Worm (Caenorhabditis elegans): ENCODE data around the gene fbxl-3.

Gene fbxl-3

ce11 chrII:5423832-5424231 is 25.1 kb upstream of the fbxl-3 start, which contains the start of gene F07F6.7 (continued):
- TF ChIP-seq cebp-1 (GFP tag; IDR thresholded peaks at IDR 0.05) (no peak), cebp-1 (tag; optimal IDR thresholded peaks at IDR 0.05) (no peak), F22D6.2 (tag; optimal IDR thresholded peaks at IDR 0.05) (no peak), nhr-27 (tag; optimal IDR thresholded peaks at IDR 0.05) (no peak), Y79H2A.3 (GFP tag; conservative IDR thresholded peaks at IDR 0.05) (no peak), T26A5.8 (tag; optimal IDR thresholded peaks at IDR 0.05) (no peak), F33H1.4 (GFP tag; IDR thresholded peaks at IDR 0.05) (peak; percentile 76), ceh-79 (tag; optimal IDR thresholded peaks at IDR 0.05) (no peak), lin-40 (tag; optimal IDR thresholded peaks at IDR 0.05) (no peak), him-1 (tag; optimal IDR thresholded peaks at IDR 0.05) (peak; percentile 15), ceh-91 (GFP tag; IDR thresholded peaks at IDR 0.05) (no peak), K11D2.4 (GFP tag; IDR thresholded peaks at IDR 0.05) (no peak), xnd-1 (tag; optimal IDR thresholded peaks at IDR 0.05) (peak; percentile 67), ztf-3 (GFP tag; optimal IDR thresholded peaks at IDR 0.05) (no peak), chd-7 (tag; optimal IDR thresholded peaks at IDR 0.05) (no peak), F10E7.11 (tag; optimal IDR thresholded peaks at IDR 0.05) (no peak), hmg-20 (GFP tag; IDR thresholded peaks at IDR 0.05) (no peak), nhr-80 (tag; optimal IDR thresholded peaks at IDR 0.05) (no peak), madf-8 (GFP tag; conservative IDR thresholded peaks at IDR 0.05) (peak; percentile 49), tbx-9 (tag; optimal IDR thresholded peaks at IDR 0.05; ENCODE audit: borderline replicate concordance) (no peak), aptf-3 (GFP tag; IDR thresholded peaks at IDR 0.05) (no peak), F49E8.2 (tag; optimal IDR thresholded peaks at IDR 0.05; ENCODE audit: insufficient read depth) (no peak), ceh-40 (GFP tag; IDR thresholded peaks at IDR 0.05) (no peak), mel-28 (tag; optimal IDR thresholded peaks at IDR 0.05; ENCODE audit: borderline replicate concordance) (no peak), repo-1 (tag; optimal IDR thresholded peaks at IDR 0.05) (no peak), cebp-2 (GFP tag; IDR thresholded peaks at IDR 0.05) (no peak), lin-54 (GFP tag; optimal IDR thresholded peaks at IDR 0.05) (peak; percentile 24)

ce11 chrII:5420947-5421614 is 22.4 kb upstream of the fbxl-3 start, which contains the start of gene tofu-6:
tofu-6 (plus strand) TSS chrII:5421248.
- TF ChIP-seq pha-4 (tag; optimal IDR thresholded peaks at IDR 0.05): no peak
- TF ChIP-seq xnd-1 (tag; optimal IDR thresholded peaks at IDR 0.05): peak; percentile 94
- TF ChIP-seq rpc-1 (optimal IDR thresholded peaks at IDR 0.05): no peak
- TF ChIP-seq rpc-1 (tag; optimal IDR thresholded peaks at IDR 0.05): no peak
- no peak for TF ChIP-seq F10E7.11 (tag; optimal IDR thresholded peaks at IDR 0.05)
- TF ChIP-seq hrde-1 (tag; optimal IDR thresholded peaks at IDR 0.05; ENCODE audit: borderline replicate concordance): no peak
- no peak for TF ChIP-seq ztf-26 (tag; optimal IDR thresholded peaks at IDR 0.05)
- TF ChIP-seq hmg-1.2 (GFP tag; IDR thresholded peaks at IDR 0.05): 0 out of 2 replicates have a peak, but pooled peaks have one; percentile 32
- TF ChIP-seq F33H1.4 (GFP tag; IDR thresholded peaks at IDR 0.05): peak; percentile 78
- TF ChIP-seq K12H6.12 (tag; optimal IDR thresholded peaks at IDR 0.05): no peak
- no peak for TF ChIP-seq let-526 (GFP tag; IDR thresholded peaks at IDR 0.05)
- TF ChIP-seq cebp-2 (GFP tag; IDR thresholded peaks at IDR 0.05): no peak
- no peak for TF ChIP-seq mel-28 (tag; optimal IDR thresholded peaks at IDR 0.05; ENCODE audit: borderline replicate concordance)
- peak; percentile 50; the same call in 1 of the 2 replicates for TF ChIP-seq Y95B8A.8 (GFP tag; IDR thresholded peaks at IDR 0.05)
- no peak for TF ChIP-seq unc-130 (GFP tag; optimal IDR thresholded peaks at IDR 0.05)
- peak; percentile 87 for TF ChIP-seq mcd-1 (GFP tag; IDR thresholded peaks at IDR 0.05)
- no peak for TF ChIP-seq B0035.1 (tag; optimal IDR thresholded peaks at IDR 0.05)
- TF ChIP-seq B0261.1 (tag; optimal IDR thresholded peaks at IDR 0.05): no peak
- TF ChIP-seq aptf-2 (GFP tag; conservative IDR thresholded peaks at IDR 0.05): no peak
- TF ChIP-seq bed-2 (GFP tag; IDR thresholded peaks at IDR 0.05): no peak
- no peak for TF ChIP-seq ets-4 (GFP tag; optimal IDR thresholded peaks at IDR 0.05)
- no peak for TF ChIP-seq F57A8.1 (GFP tag; optimal IDR thresholded peaks at IDR 0.05)
- TF ChIP-seq ztf-22 (GFP tag; optimal IDR thresholded peaks at IDR 0.05): no peak
- peak; percentile 99 for TF ChIP-seq madf-8 (GFP tag; conservative IDR thresholded peaks at IDR 0.05)
- TF ChIP-seq nfyb-1 (GFP tag; IDR thresholded peaks at IDR 0.05): no peak
- TF ChIP-seq attf-5 (GFP tag; optimal IDR thresholded peaks at IDR 0.05): no peak
- TF ChIP-seq ztf-28 (GFP tag; IDR thresholded peaks at IDR 0.05): no peak

All from whole organism, young adult.